Worm (Caenorhabditis elegans): ENCODE results near the gene F18A11.2.
A peak's percentile ranks its signal among the peaks of the same experiment; 100 is the strongest.

F18A11.2 gene

ce11 chrII:13004872-13005252 is 26.6 kb upstream of the F18A11.2 start:
- no peak for TF ChIP-seq ces-1 (GFP tag; optimal IDR thresholded peaks at IDR 0.05)
- TF ChIP-seq daf-16 (GFP tag; optimal IDR thresholded peaks at IDR 0.05): no peak
- TF ChIP-seq daf-16 (tag; optimal IDR thresholded peaks at IDR 0.05): peak; percentile 67

- TF ChIP-seq R02D3.7 (tag; optimal IDR thresholded peaks at IDR 0.05) (no peak), unc-62 (GFP tag; optimal IDR thresholded peaks at IDR 0.05 in 1 of 2) (peak in 1 of 2 experiments; percentile 91), unc-62 (tag; optimal IDR thresholded peaks at IDR 0.05) (no peak), daf-16 (GFP tag; optimal IDR thresholded peaks at IDR 0.05) (no peak), daf-16 (tag; optimal IDR thresholded peaks at IDR 0.05) (peak; percentile 84), mdt-29 (GFP tag; IDR thresholded peaks at IDR 0.05) (no peak), ztf-7 (tag; optimal IDR thresholded peaks at IDR 0.05) (no peak), gei-8 (GFP tag; optimal IDR thresholded peaks at IDR 0.05) (no peak), dve-1 (tag; optimal IDR thresholded peaks at IDR 0.05; ENCODE audit: insufficient read depth) (peak; percentile 91), aly-2 (tag; optimal IDR thresholded peaks at IDR 0.05) (no peak), ZK546.5 (tag; optimal IDR thresholded peaks at IDR 0.05) (no peak), nhr-28 (tag; optimal IDR thresholded peaks at IDR 0.05) (peak; percentile 93), mxl-3 (GFP tag; optimal IDR thresholded peaks at IDR 0.05) (peak; percentile 84), Y75B8A.6 (GFP tag; IDR thresholded peaks at IDR 0.05) (no peak), nhr-111 (GFP tag; optimal IDR thresholded peaks at IDR 0.05) (no peak), zfp-3 (GFP tag; conservative IDR thresholded peaks at IDR 0.05) (no peak), nhr-48 (tag; optimal IDR thresholded peaks at IDR 0.05) (peak; percentile 49), mdl-1 (tag; optimal IDR thresholded peaks at IDR 0.05) (peak in 1 of 2 experiments; percentile 63), nhr-77 (tag; optimal IDR thresholded peaks at IDR 0.05) (peak; percentile 67), ceh-82 (tag; optimal IDR thresholded peaks at IDR 0.05) (no peak), F26F4.8 (GFP tag; conservative IDR thresholded peaks at IDR 0.05) (no peak), hlh-30 (tag; optimal IDR thresholded peaks at IDR 0.05; ENCODE audit: insufficient read depth) (peak; percentile 74), spr-1 (tag; optimal IDR thresholded peaks at IDR 0.05) (no peak), php-3 (GFP tag; IDR thresholded peaks at IDR 0.05) (0 out of 2 replicates have a peak, but pooled peaks have one; percentile 29), pqm-1 (tag; optimal IDR thresholded peaks at IDR 0.05) (peak; percentile 12), saeg-2 (GFP tag; IDR thresholded peaks at IDR 0.05) (no peak), lsy-2 (tag; optimal IDR thresholded peaks at IDR 0.05) (peak in 1 of 2 experiments; percentile 45), Y5F2A.4 (GFP tag; optimal IDR thresholded peaks at IDR 0.05) (no peak), sdz-12 (GFP tag; optimal IDR thresholded peaks at IDR 0.05) (no peak), dmd-6 (GFP tag; IDR thresholded peaks at IDR 0.05) (peak; percentile 74), nhr-25 (tag; optimal IDR thresholded peaks at IDR 0.05; ENCODE audit: borderline replicate concordance, insufficient read depth) (no peak), madf-5 (GFP tag; IDR thresholded peaks at IDR 0.05) (no peak), hlh-11 (tag; optimal IDR thresholded peaks at IDR 0.05) (peak; percentile 81), mep-1 (tag; optimal IDR thresholded peaks at IDR 0.05) (peak; percentile 58), lin-1 (GFP tag; IDR thresholded peaks at IDR 0.05) (no peak), jun-1 (tag; optimal IDR thresholded peaks at IDR 0.05) (no peak), zfp-2 (tag; optimal IDR thresholded peaks at IDR 0.05) (no peak)
Measured at ce11 chrII:13006283-13006682, 25.2 kb upstream of the F18A11.2 start.

ce11 chrII:13007717-13008461 is 23.6 kb upstream of the F18A11.2 start, which contains the start of gene oig-2:
Gene oig-2, minus strand, starts transcription at chrII:13008164.
- TF ChIP-seq aha-1 (tag) (peak; percentile 69), ZK337.2 (GFP tag; IDR thresholded peaks at IDR 0.05) (no peak), ztf-7 (tag; optimal IDR thresholded peaks at IDR 0.05) (no peak), saeg-2 (GFP tag; IDR thresholded peaks at IDR 0.05) (no peak), R02D3.7 (tag; optimal IDR thresholded peaks at IDR 0.05) (no peak), hmg-1.1 (GFP tag; IDR thresholded peaks at IDR 0.05) (0 out of 2 replicates have a peak, but pooled peaks have one; percentile 26), unc-62 (GFP tag; optimal IDR thresholded peaks at IDR 0.05 in 1 of 2) (peak in 1 of 2 experiments; percentile 72), unc-62 (tag; optimal IDR thresholded peaks at IDR 0.05) (no peak), ztf-11 (tag; optimal IDR thresholded peaks at IDR 0.05) (no peak), Y105C5A.15 (GFP tag; IDR thresholded peaks at IDR 0.05) (no peak)

All from whole organism, L4 larva.